Worm (Caenorhabditis elegans) whole organism, late embryonic: ENCODE measurements around the gene tag-131.

Source experiments
- ama-1 ChIP-seq: fragments of 150-350 bp; optimal IDR thresholded peaks from 2 replicates; lab custom pipeline; 2014
- che-1 ChIP-seq: sonication (generic microtip); optimal IDR thresholded peaks from 2 replicates; lab custom pipeline; 2016; ENCODE audit warnings: mild to moderate bottlenecking, missing genetic modification characterization, missing compliant biosample characterization
- elt-2 ChIP-seq: sonication (generic microtip); optimal IDR thresholded peaks from 2 replicates; lab custom pipeline; 2016; ENCODE audit warnings: missing genetic modification reagents, missing genetic modification characterization, missing compliant biosample characterization

DNA sequence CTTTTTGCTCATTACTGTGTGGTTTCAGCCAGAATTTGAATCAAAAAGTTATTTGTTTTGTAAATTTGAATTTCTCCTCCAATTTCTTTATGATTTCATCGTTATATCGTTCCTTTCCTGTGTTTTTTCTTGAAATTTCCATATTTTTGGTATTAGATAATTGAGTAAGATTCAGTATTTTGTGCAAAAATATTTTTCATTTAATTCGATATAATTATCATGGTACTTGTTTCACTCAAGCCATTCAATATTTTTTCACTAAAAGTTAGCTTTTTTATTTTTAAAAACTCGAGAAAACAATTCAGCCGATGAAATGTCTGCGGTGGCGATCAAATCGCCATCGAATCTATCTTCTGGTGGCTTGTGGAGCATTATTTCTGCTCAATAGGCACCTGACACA, 27.5 kb downstream of the tag-131 start, which contains the start of gene hse-5:
- TF ChIP-seq che-1 (no peak), ama-1 (lab: Kevin White, UChicago) (no peak), elt-2 (tag; lab: Kevin White, UChicago) (no peak)
